Worm (Caenorhabditis elegans): ENCODE results near the gene cest-5.1.

Gene cest-5.1

ce11 chrIV:6590029-6590428 lies 41.5 kb downstream of the cest-5.1 start, which contains the start of the genes lec-11 and irld-7 (continued):
- TF ChIP-seq lim-7 (GFP tag; IDR thresholded peaks at IDR 0.05) = no peak
- peak; percentile 73 for TF ChIP-seq dmd-6 (GFP tag; IDR thresholded peaks at IDR 0.05)
- peak; percentile 50 for TF ChIP-seq nhr-28 (tag; optimal IDR thresholded peaks at IDR 0.05)
- TF ChIP-seq rbr-2 (tag; optimal IDR thresholded peaks at IDR 0.05) = no peak
- TF ChIP-seq zip-2 (tag; optimal IDR thresholded peaks at IDR 0.05) = no peak
- no peak for TF ChIP-seq ceh-32 (tag; optimal IDR thresholded peaks at IDR 0.05; ENCODE audit: poor library complexity)
- TF ChIP-seq zfp-3 (GFP tag; conservative IDR thresholded peaks at IDR 0.05) = no peak
- TF ChIP-seq lin-15B (tag; optimal IDR thresholded peaks at IDR 0.05) = no peak
- TF ChIP-seq jun-1 (tag; optimal IDR thresholded peaks at IDR 0.05) = no peak
- TF ChIP-seq zfp-2 (tag; optimal IDR thresholded peaks at IDR 0.05) = no peak
- no peak for TF ChIP-seq ceh-62 (tag; optimal IDR thresholded peaks at IDR 0.05)
- TF ChIP-seq sdz-12 (GFP tag; optimal IDR thresholded peaks at IDR 0.05) = no peak
- no peak for TF ChIP-seq ces-1 (GFP tag; optimal IDR thresholded peaks at IDR 0.05)
- TF ChIP-seq F10B5.3 (tag; optimal IDR thresholded peaks at IDR 0.05) = no peak
- TF ChIP-seq pqm-1 (tag; optimal IDR thresholded peaks at IDR 0.05) = peak; percentile 80
- no peak for TF ChIP-seq zag-1 (tag; optimal IDR thresholded peaks at IDR 0.05)
- no peak for TF ChIP-seq tra-1 (GFP tag; IDR thresholded peaks at IDR 0.05)
- no peak for TF ChIP-seq spr-3 (GFP tag; optimal IDR thresholded peaks at IDR 0.05)
- TF ChIP-seq dve-1 (tag; optimal IDR thresholded peaks at IDR 0.05; ENCODE audit: insufficient read depth) = no peak
- no peak for TF ChIP-seq lin-1 (GFP tag; IDR thresholded peaks at IDR 0.05)
- TF ChIP-seq hif-1 (tag; optimal IDR thresholded peaks at IDR 0.05) = no peak
- peak; percentile 65 for TF ChIP-seq php-3 (GFP tag; IDR thresholded peaks at IDR 0.05)
- TF ChIP-seq nhr-237 (tag; optimal IDR thresholded peaks at IDR 0.05) = no peak
- TF ChIP-seq lir-3 (tag; optimal IDR thresholded peaks at IDR 0.05) = no peak
- no peak for TF ChIP-seq egl-27 (tag; optimal IDR thresholded peaks at IDR 0.05)
- TF ChIP-seq nhr-11 (tag; optimal IDR thresholded peaks at IDR 0.05) = no peak
- TF ChIP-seq ama-1 (optimal IDR thresholded peaks at IDR 0.05) = no peak

ce11 chrIV:6588080-6588613 lies 43.4 kb downstream of the cest-5.1 start:
- TF ChIP-seq spr-1 (tag; optimal IDR thresholded peaks at IDR 0.05) = no peak
- TF ChIP-seq jun-1 (tag; optimal IDR thresholded peaks at IDR 0.05) = no peak
- peak; percentile 51; the same call in 1 of the 2 replicates for TF ChIP-seq snpc-1.2 (GFP tag; IDR thresholded peaks at IDR 0.05)
- TF ChIP-seq set-16 (GFP tag; IDR thresholded peaks at IDR 0.05) = no peak
- TF ChIP-seq lin-38 (GFP tag; IDR thresholded peaks at IDR 0.05) = 0 out of 2 replicates have a peak, but pooled peaks have one; percentile 14
- TF ChIP-seq arid-1 (GFP tag; conservative IDR thresholded peaks at IDR 0.05) = no peak

ce11 chrIV:6585397-6585921 lies 46.1 kb downstream of the cest-5.1 start, which contains the start of the genes F38A5.2 and dnj-11:
F38A5.2 (minus strand) TSS chrIV:6585400.
dnj-11 (plus strand) TSS chrIV:6585871.
- TF ChIP-seq nhr-6 (tag; optimal IDR thresholded peaks at IDR 0.05) = peak; percentile 82
- TF ChIP-seq snpc-1.2 (GFP tag; IDR thresholded peaks at IDR 0.05) = peak; percentile 66
- TF ChIP-seq tag-97 (GFP tag; IDR thresholded peaks at IDR 0.05) = no peak
- TF ChIP-seq mep-1 (tag; optimal IDR thresholded peaks at IDR 0.05) = peak; percentile 84
- peak; percentile 50 for TF ChIP-seq nhr-11 (tag; optimal IDR thresholded peaks at IDR 0.05)
- 0 out of 2 replicates have a peak, but pooled peaks have one; percentile 12 for TF ChIP-seq tra-1 (GFP tag; IDR thresholded peaks at IDR 0.05)
- TF ChIP-seq unc-130 (GFP tag; optimal IDR thresholded peaks at IDR 0.05) = peak; percentile 46
- TF ChIP-seq dpl-1 (GFP tag; optimal IDR thresholded peaks at IDR 0.05) = peak; percentile 80
- peak; percentile 58 for TF ChIP-seq hlh-11 (tag; optimal IDR thresholded peaks at IDR 0.05)
- peak; percentile 34; the same call in 1 of the 2 replicates for TF ChIP-seq dmd-6 (GFP tag; IDR thresholded peaks at IDR 0.05)
- TF ChIP-seq snpc-4 (tag; optimal IDR thresholded peaks at IDR 0.05) = peak; percentile 43
- no peak for TF ChIP-seq nhr-76 (tag; optimal IDR thresholded peaks at IDR 0.05)
- TF ChIP-seq hif-1 (tag; optimal IDR thresholded peaks at IDR 0.05) = peak in 1 of 2 experiments; percentile 55
- TF ChIP-seq ama-1 (optimal IDR thresholded peaks at IDR 0.05) = no peak
- peak in 1 of 2 experiments; percentile 89 for TF ChIP-seq unc-62 (GFP tag; optimal IDR thresholded peaks at IDR 0.05 in 1 of 2)
- TF ChIP-seq unc-62 (tag; optimal IDR thresholded peaks at IDR 0.05) = no peak
- no peak for TF ChIP-seq egl-43 (GFP tag; IDR thresholded peaks at IDR 0.05)
- TF ChIP-seq lsy-2 (tag; optimal IDR thresholded peaks at IDR 0.05) = peak in 1 of 2 experiments; percentile 89
- TF ChIP-seq aha-1 (tag) = peak; percentile 95
- peak; percentile 67 for TF ChIP-seq nhr-77 (tag; optimal IDR thresholded peaks at IDR 0.05)
- no peak for TF ChIP-seq nhr-10 (tag; optimal IDR thresholded peaks at IDR 0.05)
- TF ChIP-seq ceh-20 (GFP tag; IDR thresholded peaks at IDR 0.05) = peak; percentile 31; the same call in 1 of the 2 replicates
- no peak for TF ChIP-seq pha-4 (GFP tag; IDR thresholded peaks at IDR 0.05)
- peak; percentile 80 for TF ChIP-seq pha-4 (tag; optimal IDR thresholded peaks at IDR 0.05)

Data from whole organism, L4 larva.